Worm (Caenorhabditis elegans) whole organism, late embryonic: ENCODE data around the gene Y17G9B.4.

Source experiments
- ceh-30 ChIP-seq: fragments of 150-350 bp; optimal IDR thresholded peaks from 2 replicates; lab custom pipeline; 2014; ENCODE audit warnings: missing biosample characterization, missing genetic modification characterization
- elt-2 ChIP-seq: sonication (generic microtip); optimal IDR thresholded peaks from 2 replicates; lab custom pipeline; 2016; ENCODE audit warnings: missing genetic modification reagents, missing genetic modification characterization, missing compliant biosample characterization
- elt-4 ChIP-seq: sonication (generic microtip); optimal IDR thresholded peaks from 2 replicates; lab custom pipeline; 2016; ENCODE audit warnings: missing genetic modification characterization, missing compliant biosample characterization
- nfya-1 ChIP-seq: sonication (generic microtip); optimal IDR thresholded peaks from 2 replicates; lab custom pipeline; 2017; ENCODE audit warnings: missing genetic modification characterization, mild to moderate bottlenecking, missing compliant biosample characterization, antibody characterized with exemption, moderate library complexity
- nhr-11 ChIP-seq: fragments of 150-350 bp; optimal IDR thresholded peaks from 2 replicates; lab custom pipeline; 2014; ENCODE audit warnings: missing biosample characterization, missing genetic modification characterization
- pha-4 ChIP-seq: fragments of 150-350 bp; optimal IDR thresholded peaks from 2 replicates; lab custom pipeline; 2018; ENCODE audit warnings: missing biosample characterization, missing genetic modification reagents, missing genetic modification characterization
- tbx-2 ChIP-seq: sonication (generic microtip); optimal IDR thresholded peaks from 2 replicates; lab custom pipeline; 2016; ENCODE audit warnings: missing genetic modification characterization, missing compliant biosample characterization
- unc-86 ChIP-seq: sonication (generic microtip); optimal IDR thresholded peaks from 2 replicates; lab custom pipeline; 2016; ENCODE audit warnings: missing genetic modification characterization, missing compliant biosample characterization

DNA sequence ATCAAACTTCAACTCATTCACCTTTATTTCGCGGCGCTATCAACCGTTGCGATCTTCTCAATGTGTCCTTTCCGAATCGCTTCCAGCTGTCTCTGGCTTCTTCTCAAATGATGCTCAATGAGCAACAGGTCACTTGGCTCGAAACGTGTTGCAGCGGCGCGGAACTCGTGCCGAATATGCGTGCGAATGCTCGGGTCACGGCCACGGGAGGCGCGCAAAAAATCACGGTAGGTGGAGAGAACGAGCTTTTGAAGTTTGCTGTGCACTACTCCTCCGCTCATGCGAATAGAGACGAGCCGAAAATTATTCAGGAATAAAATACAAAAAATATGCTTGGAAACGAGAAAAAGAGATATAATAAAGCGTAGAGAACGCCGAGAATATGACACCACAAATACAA lies 41.5 kb upstream of the Y17G9B.4 start, which contains the start of gene cif-1:
- no peak for TF ChIP-seq nhr-11
- no peak for TF ChIP-seq nfya-1 (tag; lab: Kevin White, UChicago)
- TF ChIP-seq tbx-2 (tag; lab: Kevin White, UChicago), result no peak
- TF ChIP-seq pha-4 (tag; lab: Kevin White, UChicago), result no peak
- no peak for TF ChIP-seq unc-86
- TF ChIP-seq ceh-30, result no peak
- TF ChIP-seq elt-2 (tag; lab: Kevin White, UChicago), result no peak
- TF ChIP-seq elt-4 (tag; lab: Kevin White, UChicago), result no peak
